Worm (Caenorhabditis elegans) whole organism, L4 larva: Measurements from ENCODE around the gene F40G9.19.

ENCODE experiments used
- D1046.2 ChIP-seq: fragments of 200-800 bp; sonication (Bioruptor generic); IDR thresholded peaks from 2 replicates; pipeline ENCODE4 v1.3.6; 2022; ENCODE audit warnings: missing genetic modification characterization, missing compliant biosample characterization
- R02D3.7 ChIP-seq: fragments of 150-350 bp; sonication (generic microtip); optimal IDR thresholded peaks from 3 replicates; lab custom pipeline; 2014; ENCODE audit warnings: missing biosample characterization, missing genetic modification characterization
- Y48G9A.11 ChIP-seq: fragments of 200-800 bp; sonication (Bioruptor generic); IDR thresholded peaks from 2 replicates; pipeline ENCODE4 v1.3.6; 2022; ENCODE audit warnings: missing genetic modification reagents, missing genetic modification characterization, missing compliant biosample characterization
- ZK337.2 ChIP-seq: fragments of 200-800 bp; sonication (Bioruptor generic); IDR thresholded peaks from 2 replicates; pipeline ENCODE4 v1.3.6; 2022; ENCODE audit warnings: missing genetic modification reagents, missing genetic modification characterization, missing compliant biosample characterization
- ZK546.5 ChIP-seq, 2 experiments: sonication (generic microtip); optimal IDR thresholded peaks; 2 replicates each; lab custom pipeline; 2017; ENCODE audit warnings: missing biosample characterization in 2 of 2, missing genetic modification characterization in 2 of 2
- aha-1 ChIP-seq: fragments of 150-350 bp; peaks from one replicate; lab custom pipeline; 2014; ENCODE audit warnings: missing biosample characterization, missing genetic modification characterization
- ceh-44 ChIP-seq: fragments of 200-800 bp; sonication (Bioruptor generic); IDR thresholded peaks from 2 replicates; pipeline ENCODE4 v1.3.6; 2022; ENCODE audit warnings: missing genetic modification reagents, missing genetic modification characterization, missing compliant biosample characterization
- ceh-62 ChIP-seq: sonication (generic microtip); optimal IDR thresholded peaks from 2 replicates; lab custom pipeline; 2017; ENCODE audit warnings: missing biosample characterization, missing genetic modification characterization
- ces-1 ChIP-seq: fragments of 150-350 bp; sonication (generic microtip); optimal IDR thresholded peaks from 4 replicates; lab custom pipeline; 2014; ENCODE audit warnings: missing biosample characterization, missing genetic modification reagents, missing genetic modification characterization
- daf-12 ChIP-seq: fragments of 150-350 bp; optimal IDR thresholded peaks from 2 replicates; lab custom pipeline; 2014; ENCODE audit warnings: missing biosample characterization, missing genetic modification reagents, missing genetic modification characterization
- daf-16 ChIP-seq, 3 experiments: sonication (generic microtip); optimal IDR thresholded peaks; 2 replicates each; lab custom pipeline; 2016 to 2017; ENCODE audit warnings: missing genetic modification characterization in 3 of 3, missing genetic modification reagents in 3 of 3, mild to moderate bottlenecking in 2 of 3, missing compliant biosample characterization in 2 of 3, missing biosample characterization in 1 of 3, moderate library complexity in 1 of 3
- daf-19 ChIP-seq: fragments of 200-800 bp; sonication (Bioruptor generic); conservative IDR thresholded peaks from 2 replicates; pipeline ENCODE4 v1.3.6; 2022; ENCODE audit warnings: missing genetic modification characterization, missing compliant biosample characterization
- dpl-1 ChIP-seq: fragments of 150-350 bp; optimal IDR thresholded peaks from 2 replicates; lab custom pipeline; 2014; ENCODE audit warnings: missing biosample characterization, missing genetic modification reagents, missing genetic modification characterization
- dve-1 ChIP-seq: sonication (generic microtip); optimal IDR thresholded peaks from 2 replicates; lab custom pipeline; 2017; ENCODE audit warnings: antibody characterized with exemption, mild to moderate bottlenecking, missing genetic modification characterization, missing compliant biosample characterization; ENCODE audit not compliant: insufficient read depth
- egl-43 ChIP-seq: fragments of 200-800 bp; sonication (Bioruptor generic); IDR thresholded peaks from 2 replicates; pipeline ENCODE4 v1.3.6; 2022; ENCODE audit warnings: missing genetic modification reagents, missing genetic modification characterization, missing compliant biosample characterization
- fkh-10 ChIP-seq: fragments of 150-350 bp; optimal IDR thresholded peaks from 2 replicates; lab custom pipeline; 2014; ENCODE audit warnings: missing biosample characterization, missing genetic modification reagents, missing genetic modification characterization
- hlh-11 ChIP-seq: fragments of 200-800 bp; sonication (Bioruptor generic); optimal IDR thresholded peaks from 2 replicates; lab custom pipeline; 2018; ENCODE audit warnings: mild to moderate bottlenecking, missing genetic modification characterization, missing compliant biosample characterization
- hlh-30 ChIP-seq: sonication (generic microtip); optimal IDR thresholded peaks from 2 replicates; lab custom pipeline; 2017; ENCODE audit warnings: antibody characterized with exemption, mild to moderate bottlenecking, missing genetic modification characterization, missing compliant biosample characterization; ENCODE audit not compliant: insufficient read depth
- hmg-1.1 ChIP-seq: fragments of 200-800 bp; sonication (Bioruptor generic); IDR thresholded peaks from 2 replicates; pipeline ENCODE4 v1.3.6; 2022; ENCODE audit warnings: missing genetic modification reagents, missing genetic modification characterization, missing compliant biosample characterization
- jun-1 ChIP-seq: fragments of 150-350 bp; optimal IDR thresholded peaks from 2 replicates; lab custom pipeline; 2014; ENCODE audit warnings: missing biosample characterization, missing genetic modification reagents, missing genetic modification characterization
- lin-13 ChIP-seq: fragments of 150-350 bp; optimal IDR thresholded peaks from 2 replicates; lab custom pipeline; 2014; ENCODE audit warnings: missing biosample characterization, missing genetic modification reagents, missing genetic modification characterization
- lin-29 ChIP-seq: fragments of 200-800 bp; sonication (Bioruptor generic); IDR thresholded peaks from 2 replicates; pipeline ENCODE4 v1.3.6; 2022; ENCODE audit warnings: missing genetic modification reagents, missing genetic modification characterization, missing compliant biosample characterization
- lin-38 ChIP-seq: fragments of 200-800 bp; sonication (Bioruptor generic); IDR thresholded peaks from 2 replicates; pipeline ENCODE4 v1.3.6; 2022; ENCODE audit warnings: missing genetic modification reagents, missing genetic modification characterization, missing compliant biosample characterization
- madf-9 ChIP-seq: fragments of 200-800 bp; sonication (Bioruptor generic); conservative IDR thresholded peaks from 2 replicates; pipeline ENCODE4 v1.3.6; 2022; ENCODE audit warnings: missing genetic modification reagents, missing genetic modification characterization, missing compliant biosample characterization
- mes-2 ChIP-seq: sonication (generic microtip); optimal IDR thresholded peaks from 2 replicates; lab custom pipeline; 2016; ENCODE audit warnings: missing genotype, mild to moderate bottlenecking, missing genetic modification characterization, missing compliant biosample characterization; ENCODE audit not compliant: poor library complexity, severe bottlenecking
- nhr-102 ChIP-seq: sonication (generic microtip); optimal IDR thresholded peaks from 2 replicates; lab custom pipeline; 2016; ENCODE audit warnings: mild to moderate bottlenecking, missing genetic modification characterization, moderate library complexity, missing compliant biosample characterization
- nhr-111 ChIP-seq: fragments of 200-800 bp; sonication (Bioruptor generic); optimal IDR thresholded peaks from 2 replicates; lab custom pipeline; 2018; ENCODE audit warnings: mild to moderate bottlenecking, missing genetic modification characterization, missing compliant biosample characterization
- nhr-28 ChIP-seq: fragments of 150-350 bp; optimal IDR thresholded peaks from 2 replicates; lab custom pipeline; 2014; ENCODE audit warnings: missing biosample characterization, missing genetic modification characterization
- nhr-6 ChIP-seq: fragments of 150-350 bp; optimal IDR thresholded peaks from 2 replicates; lab custom pipeline; 2014; ENCODE audit warnings: missing biosample characterization, missing genetic modification characterization
- nhr-77 ChIP-seq: fragments of 150-350 bp; optimal IDR thresholded peaks from 2 replicates; lab custom pipeline; 2014; ENCODE audit warnings: missing biosample characterization, missing genetic modification characterization
- pha-4 ChIP-seq, 2 experiments: fragments of 150-350 bp in 1 of 2; fragments of 200-800 bp in 1 of 2; sonication (Bioruptor generic) in 1 of 2; IDR thresholded peaks in 1 of 2; optimal IDR thresholded peaks in 1 of 2; 2 replicates each; pipeline versions ENCODE4 v1.3.6 to Lab custom; 2014 to 2022; ENCODE audit warnings: missing genetic modification characterization in 2 of 2, missing genetic modification reagents in 2 of 2, missing biosample characterization in 1 of 2, missing compliant biosample characterization in 1 of 2
- pqm-1 ChIP-seq: sonication (generic microtip); optimal IDR thresholded peaks from 2 replicates; lab custom pipeline; 2017; ENCODE audit warnings: missing biosample characterization, missing genetic modification characterization
- rbr-2 ChIP-seq: sonication (generic microtip); optimal IDR thresholded peaks from 2 replicates; lab custom pipeline; 2016; ENCODE audit warnings: missing genotype, missing genetic modification characterization, missing compliant biosample characterization
- saeg-2 ChIP-seq: fragments of 200-800 bp; sonication (Bioruptor generic); IDR thresholded peaks from 2 replicates; pipeline ENCODE4 v1.3.6; 2022; ENCODE audit warnings: missing genetic modification reagents, missing genetic modification characterization, missing compliant biosample characterization
- spr-3 ChIP-seq: fragments of 200-800 bp; sonication (Bioruptor generic); optimal IDR thresholded peaks from 2 replicates; lab custom pipeline; 2018; ENCODE audit warnings: mild to moderate bottlenecking, missing genetic modification characterization, missing compliant biosample characterization
- tag-97 ChIP-seq: fragments of 200-800 bp; sonication (Bioruptor generic); IDR thresholded peaks from 2 replicates; pipeline ENCODE4 v1.3.6; 2022; ENCODE audit warnings: missing genetic modification characterization, missing compliant biosample characterization
- unc-130 ChIP-seq: sonication (generic microtip); optimal IDR thresholded peaks from 2 replicates; lab custom pipeline; 2016; ENCODE audit warnings: missing genetic modification reagents, missing genetic modification characterization, missing compliant biosample characterization
- zag-1 ChIP-seq: fragments of 150-350 bp; optimal IDR thresholded peaks from 2 replicates; lab custom pipeline; 2014; ENCODE audit warnings: missing biosample characterization, missing genetic modification characterization
- zip-2 ChIP-seq: fragments of 150-350 bp; optimal IDR thresholded peaks from 2 replicates; lab custom pipeline; 2014; ENCODE audit warnings: missing biosample characterization, missing genetic modification characterization
- ztf-11 ChIP-seq: fragments of 150-350 bp; optimal IDR thresholded peaks from 2 replicates; lab custom pipeline; 2014; ENCODE audit warnings: missing biosample characterization, missing genetic modification characterization

F40G9.19 gene

DNA sequence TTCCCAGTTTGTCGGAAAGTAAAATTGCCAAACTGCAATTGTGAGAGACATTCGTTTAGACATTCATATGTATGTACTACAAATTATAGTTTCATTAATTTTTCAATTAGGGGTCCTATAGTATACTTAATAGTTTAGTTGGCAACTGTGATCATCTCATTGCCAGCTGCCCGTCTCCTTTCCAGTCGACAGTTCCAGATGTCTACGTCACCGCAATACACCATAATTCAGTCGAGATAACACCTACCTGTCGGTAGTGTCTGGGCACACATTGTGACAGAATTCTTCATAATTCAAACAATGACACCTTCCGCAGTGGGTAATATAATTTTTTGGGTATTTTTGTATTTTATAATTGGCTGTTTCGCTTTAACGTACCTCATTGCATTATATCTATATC is at the start of gene F40G9.19:
F40G9.19 (plus strand) TSS at position 301 of the 400 bp plus-strand sequence.
- TF ChIP-seq tag-97 (GFP tag; lab: Robert Waterston, UW) (no peak), aha-1 (tag; lab: Kevin White, UChicago) (peak; percentile 31)

ce11 chrIII:124478-124877 is 49.1 kb upstream of the F40G9.19 start, which contains the start of gene pals-23:
TSS of gene pals-23 (plus strand) at chrIII:124778.
- TF ChIP-seq egl-43 (GFP tag; lab: Robert Waterston, UW) (no peak), saeg-2 (GFP tag; lab: Robert Waterston, UW) (no peak), D1046.2 (GFP tag; lab: Robert Waterston, UW) (no peak), lin-13 (GFP tag; lab: Kevin White, UChicago) (no peak), lin-29 (GFP tag; lab: Robert Waterston, UW) (no peak), ztf-11 (tag; lab: Kevin White, UChicago) (no peak), daf-12 (tag; lab: Kevin White, UChicago) (no peak), ZK546.5 (tag; optimal IDR thresholded peaks at IDR 0.05; lab: Kevin White, UChicago) (no peak), unc-130 (GFP tag; lab: Kevin White, UChicago) (no peak), jun-1 (tag; lab: Kevin White, UChicago) (no peak), madf-9 (GFP tag; lab: Robert Waterston, UW) (no peak), tag-97 (GFP tag; lab: Robert Waterston, UW) (no peak)

- TF ChIP-seq zip-2 (tag; lab: Kevin White, UChicago) = no peak
- TF ChIP-seq ceh-62 (tag; lab: Kevin White, UChicago) = no peak
- peak; percentile 13 for TF ChIP-seq hlh-11 (tag; lab: Kevin White, UChicago)
- no peak for TF ChIP-seq mes-2 (tag; lab: Kevin White, UChicago)
- TF ChIP-seq dve-1 (tag; lab: Kevin White, UChicago) = peak; percentile 40
- no peak for TF ChIP-seq pha-4 (GFP tag; IDR thresholded peaks at IDR 0.05; lab: Robert Waterston, UW)
- TF ChIP-seq pha-4 (tag; optimal IDR thresholded peaks at IDR 0.05; lab: Kevin White, UChicago) = no peak
- no peak for TF ChIP-seq lin-38
- peak; percentile 10 for TF ChIP-seq pqm-1 (tag; lab: Kevin White, UChicago)
- TF ChIP-seq nhr-111 (GFP tag; lab: Kevin White, UChicago) = no peak
- no peak for TF ChIP-seq daf-19 (GFP tag; lab: Robert Waterston, UW)
- TF ChIP-seq daf-16 (GFP tag; optimal IDR thresholded peaks at IDR 0.05; lab: Kevin White, UChicago) = no peak
- TF ChIP-seq daf-16 (tag; optimal IDR thresholded peaks at IDR 0.05; lab: Kevin White, UChicago) = peak; percentile 78
Measured at ce11 chrIII:130650-131049, 43.0 kb upstream of the F40G9.19 start, which contains the start of the genes nhr-280 and C29F9.2. TSS of gene nhr-280 (minus strand) at chrIII:130750. TSS of gene C29F9.2 (plus strand) at chrIII:130947.

- TF ChIP-seq nhr-28 (tag; lab: Kevin White, UChicago) (peak; percentile 50), nhr-102 (tag; lab: Kevin White, UChicago) (peak; percentile 16), lin-38 (peak; percentile 90), dve-1 (tag; lab: Kevin White, UChicago) (peak; percentile 81), ceh-44 (no peak), nhr-6 (tag; lab: Kevin White, UChicago) (peak; percentile 55), hlh-30 (peak; percentile 36), daf-16 (GFP tag; optimal IDR thresholded peaks at IDR 0.05; lab: Kevin White, UChicago) (no peak), daf-16 (tag; optimal IDR thresholded peaks at IDR 0.05; lab: Kevin White, UChicago) (peak; percentile 63), fkh-10 (GFP tag; lab: Kevin White, UChicago) (peak; percentile 20), lin-13 (GFP tag; lab: Kevin White, UChicago) (peak; percentile 31), Y48G9A.11 (GFP tag; lab: Robert Waterston, UW) (no peak), hmg-1.1 (peak; percentile 26; the same call in 1 of the 2 replicates), R02D3.7 (no peak), spr-3 (GFP tag; lab: Kevin White, UChicago) (no peak), hlh-11 (tag; lab: Kevin White, UChicago) (peak; percentile 10), ceh-62 (tag; lab: Kevin White, UChicago) (no peak), aha-1 (tag; lab: Kevin White, UChicago) (peak; percentile 78), zag-1 (no peak), mes-2 (tag; lab: Kevin White, UChicago) (peak; percentile 74), nhr-77 (tag; lab: Kevin White, UChicago) (peak; percentile 8), ZK337.2 (GFP tag; lab: Robert Waterston, UW) (no peak), dpl-1 (GFP tag; lab: Kevin White, UChicago) (peak; percentile 50), ces-1 (GFP tag; lab: Kevin White, UChicago) (peak; percentile 6), rbr-2 (peak; percentile 62)
- TF ChIP-seq, all 104 proteins: peak for 17
Measured at ce11 chrIII:131627-132026, 42.0 kb upstream of the F40G9.19 start.
